Fruit fly (Drosophila melanogaster): ENCODE data around the gene Rip11.

Gene Rip11

dm6 chrX:18663362-18663761 is 15.9 kb upstream of the Rip11 start:
- TF ChIP-seq CG12605 (GFP tag; IDR thresholded peaks at IDR 0.05) (no peak), rn (GFP tag; IDR thresholded peaks at IDR 0.05) (no peak), CG8159 (tag; optimal IDR thresholded peaks at IDR 0.05) (no peak), CG17806 (tag; optimal IDR thresholded peaks at IDR 0.05) (no peak), Pif1A (GFP tag; optimal IDR thresholded peaks at IDR 0.05) (no peak), CG4496 (GFP tag; IDR thresholded peaks at IDR 0.05) (no peak), CG8301 (tag; optimal IDR thresholded peaks at IDR 0.05) (peak; percentile 54), D1 (tag; optimal IDR thresholded peaks at IDR 0.05) (no peak), gl (tag; optimal IDR thresholded peaks at IDR 0.05) (no peak)

dm6 chrX:18662053-18662452 is 14.6 kb upstream of the Rip11 start, which contains the start of gene CG6696:
TSS of gene CG6696 (minus strand) at chrX:18662153.
- TF ChIP-seq CG15710 (tag; optimal IDR thresholded peaks at IDR 0.05) (no peak), CG8301 (tag; optimal IDR thresholded peaks at IDR 0.05) (no peak), CG9948 (tag; optimal IDR thresholded peaks at IDR 0.05) (no peak)

dm6 chrX:18657502-18657947 is 10.1 kb upstream of the Rip11 start, which contains the start of gene fu:
TSS of gene fu (plus strand) at chrX:18657755.
- no peak for TF ChIP-seq Pif1B (GFP tag; optimal IDR thresholded peaks at IDR 0.05)
- no peak for TF ChIP-seq CG15710 (tag; optimal IDR thresholded peaks at IDR 0.05)
- TF ChIP-seq CG8159 (tag; optimal IDR thresholded peaks at IDR 0.05), result peak; percentile 22
- peak; percentile 28; the same call in 1 of the 3 replicates for TF ChIP-seq CG4496 (GFP tag; IDR thresholded peaks at IDR 0.05)
- TF ChIP-seq CG32121 (GFP tag; IDR thresholded peaks at IDR 0.05), result no peak
- 0 out of 2 replicates have a peak, but pooled peaks have one; percentile 10 for TF ChIP-seq CG12605 (GFP tag; IDR thresholded peaks at IDR 0.05)
- TF ChIP-seq CG13204 (GFP tag; optimal IDR thresholded peaks at IDR 0.05), result no peak
- TF ChIP-seq D1 (tag; optimal IDR thresholded peaks at IDR 0.05), result no peak
- TF ChIP-seq rn (GFP tag; IDR thresholded peaks at IDR 0.05), result no peak
- peak; percentile 4 for TF ChIP-seq EcR (GFP tag; optimal IDR thresholded peaks at IDR 0.05)

- no peak for TF ChIP-seq Pif1A (GFP tag; optimal IDR thresholded peaks at IDR 0.05)
- no peak for TF ChIP-seq Pif1B (GFP tag; optimal IDR thresholded peaks at IDR 0.05)
Observed at dm6 chrX:18657012-18657411, 9.6 kb upstream of the Rip11 start, which contains the start of gene CG6659. TSS of gene CG6659 (minus strand) at chrX:18657286.

- no peak for TF ChIP-seq rn (GFP tag; IDR thresholded peaks at IDR 0.05)
- no peak for TF ChIP-seq gl (tag; optimal IDR thresholded peaks at IDR 0.05)
- no peak for TF ChIP-seq CG8301 (tag; optimal IDR thresholded peaks at IDR 0.05)
- TF ChIP-seq CG14655 (GFP tag; optimal IDR thresholded peaks at IDR 0.05), result no peak
- TF ChIP-seq CG32121 (GFP tag; IDR thresholded peaks at IDR 0.05), result no peak
- no peak for TF ChIP-seq CG15710 (tag; optimal IDR thresholded peaks at IDR 0.05)
- TF ChIP-seq EcR (GFP tag; optimal IDR thresholded peaks at IDR 0.05), result no peak
- TF ChIP-seq CG4496 (GFP tag; IDR thresholded peaks at IDR 0.05), result no peak
- no peak for TF ChIP-seq Snoo (tag; optimal IDR thresholded peaks at IDR 0.05)
- no peak for TF ChIP-seq CG13204 (GFP tag; optimal IDR thresholded peaks at IDR 0.05)
- no peak for TF ChIP-seq CG8159 (tag; optimal IDR thresholded peaks at IDR 0.05)
Observed at dm6 chrX:18652879-18653278, 5.4 kb upstream of the Rip11 start, which contains the start of gene Ing3. TSS of gene Ing3 (minus strand) at chrX:18653091.

- TF ChIP-seq CG8301 (tag; optimal IDR thresholded peaks at IDR 0.05), result no peak
Observed at dm6 chrX:18650252-18650651, 2.8 kb upstream of the Rip11 start, which contains the start of gene Hou. TSS of gene Hou (minus strand) at chrX:18650444.

dm6 chrX:18647961-18648360 is 513 bp upstream of the Rip11 start, which contains the start of gene Nup35:
TSS of gene Nup35 (plus strand) at chrX:18648182.
- TF ChIP-seq CG34367 (tag; optimal IDR thresholded peaks at IDR 0.05) (no peak), CG10348 (GFP tag; IDR thresholded peaks at IDR 0.05) (no peak), Pif1A (GFP tag; optimal IDR thresholded peaks at IDR 0.05) (no peak), rn (GFP tag; IDR thresholded peaks at IDR 0.05) (no peak), CG4496 (GFP tag; IDR thresholded peaks at IDR 0.05) (no peak), Ets98B (GFP tag; IDR thresholded peaks at IDR 0.05) (no peak), D1 (tag; optimal IDR thresholded peaks at IDR 0.05) (no peak), CG32121 (GFP tag; IDR thresholded peaks at IDR 0.05) (no peak), CG12605 (GFP tag; IDR thresholded peaks at IDR 0.05) (no peak), CG17806 (tag; optimal IDR thresholded peaks at IDR 0.05) (no peak), Pif1B (GFP tag; optimal IDR thresholded peaks at IDR 0.05) (no peak), CG8159 (tag; optimal IDR thresholded peaks at IDR 0.05) (no peak), Snoo (tag; optimal IDR thresholded peaks at IDR 0.05) (no peak), CG9948 (tag; optimal IDR thresholded peaks at IDR 0.05) (no peak), gl (tag; optimal IDR thresholded peaks at IDR 0.05) (no peak), EcR (GFP tag; optimal IDR thresholded peaks at IDR 0.05) (no peak), CG15710 (tag; optimal IDR thresholded peaks at IDR 0.05) (no peak), CG14655 (GFP tag; optimal IDR thresholded peaks at IDR 0.05) (no peak), CG13204 (GFP tag; optimal IDR thresholded peaks at IDR 0.05) (no peak), fd96Ca (GFP tag; IDR thresholded peaks at IDR 0.05) (no peak)
